Fruit fly (Drosophila melanogaster): Measurements from ENCODE around the gene MED17.

The MED17 gene

DNA sequence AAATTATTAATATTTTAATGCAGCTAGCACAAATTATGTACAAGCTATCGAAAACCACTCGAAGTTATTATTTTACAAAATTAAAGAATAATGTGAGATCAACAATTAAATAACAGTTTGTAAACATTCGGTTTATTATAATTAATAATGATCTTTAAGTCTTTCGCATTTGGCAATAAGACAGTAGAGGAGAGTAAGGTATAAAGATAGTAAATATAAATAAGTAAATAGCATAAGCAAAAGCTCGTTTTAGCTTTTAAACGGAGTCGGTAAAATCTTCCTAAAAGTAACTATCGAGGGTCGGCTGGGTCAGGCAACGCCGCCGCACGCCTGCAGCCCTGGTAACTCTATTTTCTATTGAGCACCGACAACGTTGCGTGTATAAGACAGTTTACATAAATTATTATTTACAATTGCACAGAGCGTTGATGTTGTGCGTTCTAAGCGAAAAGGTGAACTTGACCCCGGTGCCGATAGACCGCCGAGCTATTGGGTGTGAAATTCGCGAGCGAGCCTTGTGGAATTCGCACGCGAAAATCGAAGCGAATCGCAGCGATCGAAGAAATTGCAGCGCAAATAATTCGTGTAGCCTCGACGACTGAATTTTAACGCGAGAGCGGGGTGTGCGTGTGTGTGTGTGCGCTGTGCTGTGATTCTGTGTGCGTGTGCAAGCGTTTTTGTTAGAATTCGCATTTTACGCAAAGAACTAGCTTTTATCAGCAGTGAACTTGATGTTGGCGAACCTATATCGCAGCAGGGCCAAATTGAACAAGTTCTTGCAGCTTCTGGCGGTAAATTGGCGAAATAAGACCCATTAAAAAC is 21.2 kb upstream of the MED17 start, which contains the start of gene wrd (continued):
- TF ChIP-seq CG1602 (GFP tag; optimal IDR thresholded peaks at IDR 0.05): peak; percentile 35
- TF ChIP-seq zfh1 (GFP tag; IDR thresholded peaks at IDR 0.05): no peak; the same call in 2 of the 3 replicates
- peak; percentile 23 for TF ChIP-seq CG34376 (GFP tag; optimal IDR thresholded peaks at IDR 0.05)
- TF ChIP-seq CG14441 (GFP tag; IDR thresholded peaks at IDR 0.05): peak; percentile 14; the same call in 1 of the 2 replicates
- peak; percentile 16 for TF ChIP-seq phol (tag; optimal IDR thresholded peaks at IDR 0.05)
- peak; percentile 39 for TF ChIP-seq Deaf1 (tag; optimal IDR thresholded peaks at IDR 0.05)
- TF ChIP-seq crol (GFP tag; IDR thresholded peaks at IDR 0.05): no peak
- TF ChIP-seq Dref (GFP tag; IDR thresholded peaks at IDR 0.05): peak; percentile 36; the same call in 1 of the 2 replicates
- peak; percentile 48 for TF ChIP-seq gem (tag; optimal IDR thresholded peaks at IDR 0.05)
- peak; percentile 44 for TF ChIP-seq CG18619 (GFP tag; optimal IDR thresholded peaks at IDR 0.05)
- TF ChIP-seq Bgb (GFP tag; IDR thresholded peaks at IDR 0.05; ENCODE audit: partially characterized antibody): peak; percentile 49
- TF ChIP-seq Oli (tag; optimal IDR thresholded peaks at IDR 0.05): peak; percentile 33
- TF ChIP-seq slbo (GFP tag; IDR thresholded peaks at IDR 0.05): peak; percentile 50; the same call in 1 of the 2 replicates
- peak; percentile 75 for TF ChIP-seq cg (GFP tag; optimal IDR thresholded peaks at IDR 0.05)
- peak; percentile 6 for TF ChIP-seq nau (GFP tag; optimal IDR thresholded peaks at IDR 0.05)
- TF ChIP-seq HmgZ (tag; optimal IDR thresholded peaks at IDR 0.05): peak; percentile 4
- TF ChIP-seq CG7839 (tag; optimal IDR thresholded peaks at IDR 0.05): peak; percentile 28
- TF ChIP-seq ftz-f1 (GFP tag; optimal IDR thresholded peaks at IDR 0.05): peak; percentile 75
- TF ChIP-seq CG17385 (GFP tag; optimal IDR thresholded peaks at IDR 0.05): peak; percentile 22
- peak; percentile 12 for TF ChIP-seq Sry-δ (GFP tag; optimal IDR thresholded peaks at IDR 0.05)
- no peak for TF ChIP-seq CG11723 (GFP tag; optimal IDR thresholded peaks at IDR 0.05)
- TF ChIP-seq CG14014 (GFP tag; IDR thresholded peaks at IDR 0.05): 0 out of 2 replicates have a peak, but pooled peaks have one; percentile 11
- peak; percentile 27; the same call in 1 of the 2 replicates for TF ChIP-seq CG31441 (GFP tag; IDR thresholded peaks at IDR 0.05)
- no peak for TF ChIP-seq H15 (GFP tag; IDR thresholded peaks at IDR 0.05)
- TF ChIP-seq ems (GFP tag; optimal IDR thresholded peaks at IDR 0.05): no peak
- peak; percentile 28 for TF ChIP-seq Hr3 (GFP tag; optimal IDR thresholded peaks at IDR 0.05)
- peak; percentile 53 for TF ChIP-seq CG15479 (GFP tag; optimal IDR thresholded peaks at IDR 0.05)
- peak; percentile 49 for TF ChIP-seq abd-A (tag; optimal IDR thresholded peaks at IDR 0.05)
- peak; percentile 22 for TF ChIP-seq scrt (GFP tag; optimal IDR thresholded peaks at IDR 0.05)
- TF ChIP-seq CG34422 (GFP tag; IDR thresholded peaks at IDR 0.05): peak; percentile 60; the same call in 1 of the 3 replicates
- TF ChIP-seq CG10267 (tag; optimal IDR thresholded peaks at IDR 0.05): peak; percentile 3
- peak; percentile 40 for TF ChIP-seq Nf-YC (tag; optimal IDR thresholded peaks at IDR 0.05)
- 0 out of 2 replicates have a peak, but pooled peaks have one; percentile 7 for TF ChIP-seq CG32532 (GFP tag; IDR thresholded peaks at IDR 0.05)
- 0 out of 3 replicates have a peak, but pooled peaks have one; percentile 27 for TF ChIP-seq dysf (GFP tag; IDR thresholded peaks at IDR 0.05)
- TF ChIP-seq row (GFP tag; IDR thresholded peaks at IDR 0.05): peak; percentile 57; the same call in 2 of the 3 replicates
- TF ChIP-seq NFAT (GFP tag; IDR thresholded peaks at IDR 0.05): peak; percentile 50; the same call in 1 of the 2 replicates
- TF ChIP-seq chinmo (GFP tag; IDR thresholded peaks at IDR 0.05; ENCODE audit: partially characterized antibody): peak; percentile 82; the same call in 3 of the 4 replicates
- TF ChIP-seq CG4617 (GFP tag; optimal IDR thresholded peaks at IDR 0.05; ENCODE audit: borderline replicate concordance): peak; percentile 12

DNA sequence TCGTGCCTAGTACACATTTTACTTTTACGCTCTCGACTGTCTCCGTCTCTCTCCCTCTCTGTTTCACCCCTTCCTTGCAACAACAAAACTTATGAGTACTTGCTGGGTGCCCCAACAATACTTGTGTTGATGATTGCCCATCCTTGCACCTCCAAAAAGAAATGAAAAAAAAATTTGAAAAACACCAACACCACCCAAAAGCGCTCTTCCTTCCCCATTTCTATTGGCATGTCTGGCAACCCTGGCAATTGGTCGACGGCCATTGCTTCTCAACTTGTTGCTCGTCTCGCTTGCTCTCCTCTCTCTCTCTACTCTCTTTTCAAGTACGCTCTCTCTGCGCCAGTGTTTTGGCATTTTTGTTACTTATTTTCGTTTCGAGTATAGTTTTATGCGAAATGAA is 20.5 kb upstream of the MED17 start:
- peak; percentile 31 for TF ChIP-seq CG12391 (tag; optimal IDR thresholded peaks at IDR 0.05)
- no peak for TF ChIP-seq ranshi (GFP tag; IDR thresholded peaks at IDR 0.05)
- peak; percentile 22 for TF ChIP-seq CG30403 (GFP tag; optimal IDR thresholded peaks at IDR 0.05)
- no peak for TF ChIP-seq ham (GFP tag; IDR thresholded peaks at IDR 0.05)
- TF ChIP-seq CG1602 (GFP tag; optimal IDR thresholded peaks at IDR 0.05): no peak
- no peak for TF ChIP-seq aop (GFP tag; IDR thresholded peaks at IDR 0.05)
- no peak for TF ChIP-seq pnt (GFP tag; optimal IDR thresholded peaks at IDR 0.05)
- no peak for TF ChIP-seq ken (GFP tag; IDR thresholded peaks at IDR 0.05)
- 0 out of 2 replicates have a peak, but pooled peaks have one; percentile 38 for TF ChIP-seq CG3847 (GFP tag; IDR thresholded peaks at IDR 0.05)
- TF ChIP-seq CG3995 (GFP tag; optimal IDR thresholded peaks at IDR 0.05): peak; percentile 44
- TF ChIP-seq Dek (tag; optimal IDR thresholded peaks at IDR 0.05): no peak
- TF ChIP-seq pfk (GFP tag; optimal IDR thresholded peaks at IDR 0.05): peak; percentile 4
- no peak for TF ChIP-seq schlank (tag; optimal IDR thresholded peaks at IDR 0.05)
